Fruit fly (Drosophila melanogaster) whole organism, embryonic: Measurements from ENCODE around the gene tay.

Experiments used
- B-H1 ChIP-seq: fragments of 200-800 bp; sonication (Bioruptor generic); IDR thresholded peaks from 3 replicates; pipeline ENCODE4 v1.3.6; 2022; ENCODE audit warnings: missing biosample characterization, missing genetic modification characterization
- CG10431 ChIP-seq: fragments of 200-800 bp; sonication (Bioruptor generic); optimal IDR thresholded peaks from 3 replicates; lab custom pipeline; 2018; ENCODE audit warnings: missing biosample characterization, mild to moderate bottlenecking, missing genetic modification characterization
- CG10565 ChIP-seq: fragments of 200-800 bp; sonication (Bioruptor generic); optimal IDR thresholded peaks from 3 replicates; lab custom pipeline; 2016; ENCODE audit warnings: missing biosample characterization, mild to moderate bottlenecking, missing genetic modification characterization
- CG12769 ChIP-seq: fragments of 200-800 bp; sonication (Bioruptor generic); optimal IDR thresholded peaks from 2 replicates; lab custom pipeline; 2019; ENCODE audit warnings: missing biosample characterization, mild to moderate bottlenecking, missing genetic modification characterization, moderate library complexity
- CG13296 ChIP-seq: fragments of 200-800 bp; sonication (Bioruptor generic); optimal IDR thresholded peaks from 3 replicates; lab custom pipeline; 2018; ENCODE audit warnings: missing biosample characterization, mild to moderate bottlenecking, missing genetic modification characterization
- CG13424 ChIP-seq: fragments of 200-800 bp; sonication (Bioruptor generic); optimal IDR thresholded peaks from 2 replicates; lab custom pipeline; 2019; ENCODE audit warnings: missing biosample characterization, mild to moderate bottlenecking, missing genetic modification characterization, moderate library complexity
- CG1602 ChIP-seq: fragments of 200-800 bp; sonication (Bioruptor generic); optimal IDR thresholded peaks from 3 replicates; lab custom pipeline; 2016; ENCODE audit warnings: missing biosample characterization, missing genetic modification characterization
- CG18011 ChIP-seq: fragments of 200-800 bp; sonication (Bioruptor generic); optimal IDR thresholded peaks from 2 replicates; lab custom pipeline; 2017; ENCODE audit warnings: missing biosample characterization, missing genetic modification characterization, mild to moderate bottlenecking, moderate library complexity, missing genotype
- CG31388 ChIP-seq: fragments of 200-800 bp; sonication (Bioruptor generic); optimal IDR thresholded peaks from 2 replicates; lab custom pipeline; 2016; ENCODE audit warnings: missing biosample characterization, missing genetic modification characterization
- CG33213 ChIP-seq: fragments of 200-800 bp; sonication (Bioruptor generic); optimal IDR thresholded peaks from 3 replicates; lab custom pipeline; 2016; ENCODE audit warnings: missing biosample characterization, missing genetic modification characterization
- CG6654 ChIP-seq: fragments of 200-800 bp; sonication (Bioruptor generic); optimal IDR thresholded peaks from 2 replicates; lab custom pipeline; 2017; ENCODE audit warnings: missing biosample characterization, mild to moderate bottlenecking, missing genetic modification characterization
- CG6689 ChIP-seq: fragments of 200-800 bp; sonication (Bioruptor generic); IDR thresholded peaks from 2 replicates; pipeline ENCODE4 v1.3.6; 2022; ENCODE audit warnings: missing biosample characterization, missing genetic modification characterization
- CG6854 ChIP-seq: fragments of 200-800 bp; sonication (Bioruptor generic); optimal IDR thresholded peaks from 3 replicates; lab custom pipeline; 2017; ENCODE audit warnings: missing biosample characterization, mild to moderate bottlenecking, missing genetic modification characterization
- CG7745 ChIP-seq: fragments of 200-800 bp; sonication (Bioruptor generic); optimal IDR thresholded peaks from 2 replicates; lab custom pipeline; 2018; ENCODE audit warnings: missing biosample characterization, mild to moderate bottlenecking, missing genetic modification characterization, moderate library complexity
- CG7963 ChIP-seq: fragments of 200-800 bp; sonication (Bioruptor generic); IDR thresholded peaks from 3 replicates; pipeline ENCODE4 v1.3.6; 2022; ENCODE audit warnings: missing biosample characterization, missing genetic modification characterization; ENCODE audit not compliant: partially characterized antibody
- CG8281 ChIP-seq: fragments of 200-800 bp; sonication (Bioruptor generic); optimal IDR thresholded peaks from 2 replicates; lab custom pipeline; 2018; ENCODE audit warnings: missing biosample characterization, mild to moderate bottlenecking, missing genetic modification characterization, moderate library complexity
- CG9797 ChIP-seq: fragments of 200-800 bp; sonication (Bioruptor generic); optimal IDR thresholded peaks from 3 replicates; lab custom pipeline; 2018; ENCODE audit warnings: missing biosample characterization, mild to moderate bottlenecking, missing genetic modification characterization
- CHES-1-like ChIP-seq: fragments of 200-800 bp; sonication (Bioruptor generic); optimal IDR thresholded peaks from 2 replicates; lab custom pipeline; 2016; ENCODE audit warnings: missing biosample characterization, missing genetic modification characterization
- D19B ChIP-seq: fragments of 200-800 bp; sonication (Bioruptor generic); optimal IDR thresholded peaks from 2 replicates; lab custom pipeline; 2017; ENCODE audit warnings: missing biosample characterization, mild to moderate bottlenecking, missing genetic modification characterization
- HLH54F ChIP-seq: fragments of 200-800 bp; sonication (Bioruptor generic); optimal IDR thresholded peaks from 3 replicates; lab custom pipeline; 2016; ENCODE audit warnings: missing biosample characterization, missing genetic modification characterization
- Hmx ChIP-seq: fragments of 200-800 bp; sonication (Bioruptor generic); optimal IDR thresholded peaks from 2 replicates; lab custom pipeline; 2016; ENCODE audit warnings: missing biosample characterization, missing genetic modification characterization
- NFAT ChIP-seq: fragments of 200-800 bp; sonication (Bioruptor generic); IDR thresholded peaks from 2 replicates; pipeline ENCODE4 v1.3.6; 2022; ENCODE audit warnings: missing biosample characterization, missing genetic modification characterization
- Neu2 ChIP-seq: fragments of 200-800 bp; sonication (Bioruptor generic); optimal IDR thresholded peaks from 3 replicates; lab custom pipeline; 2016; ENCODE audit warnings: missing biosample characterization, missing genetic modification characterization, borderline replicate concordance
- Poxn ChIP-seq: fragments of 200-800 bp; sonication (Bioruptor generic); IDR thresholded peaks from 2 replicates; pipeline ENCODE4 v1.3.6; 2022; ENCODE audit warnings: missing biosample characterization, missing genetic modification characterization
- Spps ChIP-seq: fragments of 200-800 bp; sonication (Bioruptor generic); optimal IDR thresholded peaks from 2 replicates; lab custom pipeline; 2018; ENCODE audit warnings: missing biosample characterization, mild to moderate bottlenecking, missing genetic modification characterization
- Ssrp ChIP-seq: fragments of 200-800 bp; sonication (Bioruptor generic); optimal IDR thresholded peaks from 2 replicates; lab custom pipeline; 2018; ENCODE audit warnings: missing biosample characterization, mild to moderate bottlenecking, missing genetic modification characterization, moderate library complexity
- Stat92E ChIP-seq, 3 experiments: fragments of >200 bp in 2 of 3; fragments of 200-800 bp in 1 of 3; sonication (Bioruptor generic) in 1 of 3; optimal IDR thresholded peaks; 2 replicates each; lab custom pipeline; 2017 to 2019; ENCODE audit warnings: missing biosample characterization in 3 of 3, missing genetic modification characterization in 3 of 3, mild to moderate bottlenecking in 1 of 3, moderate library complexity in 1 of 3
- Tbp ChIP-seq: fragments of >200 bp; optimal IDR thresholded peaks from 2 replicates; lab custom pipeline; 2018; ENCODE audit warnings: missing biosample characterization, missing genetic modification characterization
- abd-A ChIP-seq: fragments of 200-800 bp; sonication (Bioruptor generic); optimal IDR thresholded peaks from 3 replicates; lab custom pipeline; 2019; ENCODE audit warnings: missing biosample characterization, mild to moderate bottlenecking, missing genetic modification characterization, moderate library complexity
- bcd ChIP-seq: fragments of 200-800 bp; sonication (Bioruptor generic); optimal IDR thresholded peaks from 2 replicates; lab custom pipeline; 2017; ENCODE audit warnings: missing biosample characterization, mild to moderate bottlenecking, missing genetic modification characterization
- cas ChIP-seq: fragments of 200-800 bp; sonication (Bioruptor generic); IDR thresholded peaks from 2 replicates; pipeline ENCODE4 v1.3.6; 2022; ENCODE audit warnings: missing biosample characterization, missing genetic modification characterization
- ci ChIP-seq: fragments of 200-800 bp; sonication (Bioruptor generic); IDR thresholded peaks from 3 replicates; pipeline ENCODE4 v1.3.6; 2022; ENCODE audit warnings: missing biosample characterization, missing genetic modification characterization
- dimm ChIP-seq: fragments of 200-800 bp; sonication (Bioruptor generic); IDR thresholded peaks from 2 replicates; pipeline ENCODE4 v1.3.6; 2022; ENCODE audit warnings: missing biosample characterization, missing genetic modification characterization
- dmrt99B ChIP-seq: fragments of 200-800 bp; sonication (Bioruptor generic); optimal IDR thresholded peaks from 2 replicates; lab custom pipeline; 2018; ENCODE audit warnings: missing biosample characterization, mild to moderate bottlenecking, missing genetic modification characterization, moderate library complexity
- gcm2 ChIP-seq: fragments of 200-800 bp; sonication (Bioruptor generic); optimal IDR thresholded peaks from 2 replicates; lab custom pipeline; 2016; ENCODE audit warnings: missing biosample characterization, missing genetic modification characterization
- gro ChIP-seq: fragments of 200-800 bp; sonication (Bioruptor generic); optimal IDR thresholded peaks from 2 replicates; lab custom pipeline; 2016; ENCODE audit warnings: missing biosample characterization, missing genetic modification characterization
- gsb-n ChIP-seq: fragments of 200-800 bp; sonication (Bioruptor generic); optimal IDR thresholded peaks from 3 replicates; lab custom pipeline; 2018; ENCODE audit warnings: missing biosample characterization, mild to moderate bottlenecking, missing genetic modification characterization
- jumu ChIP-seq: fragments of 200-800 bp; sonication (Bioruptor generic); optimal IDR thresholded peaks from 3 replicates; lab custom pipeline; 2016; ENCODE audit warnings: missing biosample characterization, missing genetic modification characterization
- knrl ChIP-seq: fragments of 200-800 bp; sonication (Bioruptor generic); IDR thresholded peaks from 3 replicates; pipeline ENCODE4 v1.3.6; 2022; ENCODE audit warnings: missing biosample characterization, missing genetic modification characterization; ENCODE audit not compliant: partially characterized antibody
- org-1 ChIP-seq: fragments of 200-800 bp; sonication (Bioruptor generic); optimal IDR thresholded peaks from 2 replicates; lab custom pipeline; 2017; ENCODE audit warnings: missing biosample characterization, missing genetic modification characterization
- pan ChIP-seq, 4 experiments: fragments of >200 bp in 3 of 4; fragments of 200-800 bp in 1 of 4; sonication (Bioruptor generic) in 1 of 4; optimal IDR thresholded peaks in 3 of 4; IDR thresholded peaks in 1 of 4; 2 replicates each; pipeline versions ENCODE4 v1.3.6 to Lab custom; 2017 to 2022; ENCODE audit warnings: missing biosample characterization in 2 of 4, missing genetic modification characterization in 2 of 4, mixed read lengths in 1 of 4
- sens ChIP-seq: fragments of 200-800 bp; sonication (Bioruptor generic); peaks from one replicate; lab custom pipeline; 2016; ENCODE audit warnings: missing biosample characterization, missing genetic modification characterization
- sim ChIP-seq: fragments of 200-800 bp; sonication (Bioruptor generic); IDR thresholded peaks from 2 replicates; pipeline ENCODE4 v1.3.6; 2022; ENCODE audit warnings: missing biosample characterization, missing genetic modification characterization
- slou ChIP-seq: fragments of 200-800 bp; sonication (Bioruptor generic); optimal IDR thresholded peaks from 3 replicates; lab custom pipeline; 2016; ENCODE audit warnings: missing biosample characterization, missing genetic modification characterization
- sna ChIP-seq: fragments of 200-800 bp; sonication (Bioruptor generic); IDR thresholded peaks from 2 replicates; pipeline ENCODE4 v1.3.6; 2022; ENCODE audit warnings: missing biosample characterization, missing genetic modification characterization; ENCODE audit not compliant: partially characterized antibody
- tin ChIP-seq: fragments of 200-800 bp; sonication (Bioruptor generic); optimal IDR thresholded peaks from 3 replicates; lab custom pipeline; 2016; ENCODE audit warnings: missing biosample characterization, missing genetic modification characterization
- vnd ChIP-seq: fragments of 200-800 bp; sonication (Bioruptor generic); IDR thresholded peaks from 3 replicates; pipeline ENCODE4 v1.3.6; 2022; ENCODE audit warnings: missing biosample characterization, missing genetic modification characterization; ENCODE audit not compliant: partially characterized antibody
- wor ChIP-seq: fragments of 200-800 bp; sonication (Bioruptor generic); IDR thresholded peaks from 2 replicates; pipeline ENCODE4 v1.3.6; 2022; ENCODE audit warnings: missing biosample characterization, missing genetic modification characterization
- zen2 ChIP-seq: fragments of 200-800 bp; sonication (Bioruptor generic); IDR thresholded peaks from 3 replicates; pipeline ENCODE4 v1.3.6; 2022; ENCODE audit warnings: missing biosample characterization, missing genetic modification characterization; ENCODE audit not compliant: partially characterized antibody

Gene tay

dm6 chrX:15909564-15910284 is 22.6 kb upstream of the tay start, which contains the start of gene CycD (continued):
- TF ChIP-seq bcd, result no peak
- no peak for TF ChIP-seq pan (optimal IDR thresholded peaks at IDR 0.05; lab: Kevin White, UChicago)
- no peak for TF ChIP-seq pan (GFP tag; optimal IDR thresholded peaks at IDR 0.05 in 1 of 2, IDR thresholded peaks at IDR 0.05 in 1 of 2)
- peak; percentile 69 for TF ChIP-seq CG7963 (GFP tag; lab: Robert Waterston, UW)
- no peak for TF ChIP-seq NFAT (GFP tag; lab: Robert Waterston, UW)
- TF ChIP-seq gsb-n, result no peak
- no peak for TF ChIP-seq org-1 (GFP tag; lab: Kevin White, UChicago)
- no peak for TF ChIP-seq gro
- TF ChIP-seq cas (GFP tag; lab: Robert Waterston, UW), result no peak
- TF ChIP-seq tin (GFP tag; lab: Kevin White, UChicago), result peak; percentile 26
- TF ChIP-seq CG10565 (GFP tag; lab: Kevin White, UChicago), result no peak
- TF ChIP-seq Poxn (GFP tag; lab: Robert Waterston, UW), result no peak
- no peak for TF ChIP-seq CG31388 (GFP tag; lab: Kevin White, UChicago)
- TF ChIP-seq CG18011 (GFP tag; lab: Kevin White, UChicago), result peak; percentile 96
- TF ChIP-seq CG6689 (GFP tag; lab: Robert Waterston, UW), result no peak; the same call in 1 of the 2 replicates
- no peak for TF ChIP-seq CG7745 (tag; lab: Kevin White, UChicago)
- no peak for TF ChIP-seq Spps (tag; lab: Kevin White, UChicago)
- TF ChIP-seq CG10431 (GFP tag; lab: Kevin White, UChicago), result no peak
- no peak for TF ChIP-seq gcm2
- no peak for TF ChIP-seq CG13296
- no peak for TF ChIP-seq CG8281 (tag; lab: Kevin White, UChicago)
- no peak for TF ChIP-seq D19B (GFP tag; lab: Kevin White, UChicago)
- no peak for TF ChIP-seq CG6654 (GFP tag; lab: Kevin White, UChicago)
- TF ChIP-seq dimm (GFP tag; lab: Robert Waterston, UW), result no peak
- TF ChIP-seq vnd (GFP tag; lab: Robert Waterston, UW), result peak; percentile 36; the same call in 1 of the 3 replicates
- TF ChIP-seq dmrt99B (tag; lab: Kevin White, UChicago), result no peak
- TF ChIP-seq CG9797, result no peak
- no peak for TF ChIP-seq sna (GFP tag; lab: Robert Waterston, UW)
- no peak for TF ChIP-seq Stat92E (GFP tag; optimal IDR thresholded peaks at IDR 0.05; lab: Kevin White, UChicago)
- TF ChIP-seq CG13424 (tag; lab: Kevin White, UChicago), result peak; percentile 55
- TF ChIP-seq ci (GFP tag; lab: Robert Waterston, UW), result no peak; the same call in 2 of the 3 replicates
- no peak for TF ChIP-seq wor (GFP tag; lab: Robert Waterston, UW)
- TF ChIP-seq jumu (GFP tag; lab: Kevin White, UChicago), result peak; percentile 11
- TF ChIP-seq HLH54F (GFP tag; lab: Kevin White, UChicago), result peak; percentile 25
- TF ChIP-seq B-H1, result no peak
- TF ChIP-seq CG33213 (GFP tag; lab: Kevin White, UChicago), result peak; percentile 45
- TF ChIP-seq CG1602 (GFP tag; lab: Kevin White, UChicago), result no peak
- peak; percentile 45 for TF ChIP-seq sens (GFP tag; lab: Kevin White, UChicago)
- TF ChIP-seq abd-A (tag; lab: Kevin White, UChicago), result no peak
- TF ChIP-seq slou (GFP tag; lab: Kevin White, UChicago), result no peak
- TF ChIP-seq CHES-1-like (GFP tag; lab: Kevin White, UChicago), result no peak
- TF ChIP-seq zen2 (GFP tag; lab: Robert Waterston, UW), result no peak
- no peak for TF ChIP-seq sim
- TF ChIP-seq Hmx (GFP tag; lab: Kevin White, UChicago), result no peak
- TF ChIP-seq Tbp, result no peak
- no peak for TF ChIP-seq CG12769
- peak; percentile 11 for TF ChIP-seq Ssrp (tag; lab: Kevin White, UChicago)
- no peak for TF ChIP-seq CG6854 (GFP tag; lab: Kevin White, UChicago)
- TF ChIP-seq knrl (GFP tag; lab: Robert Waterston, UW), result peak; percentile 60; the same call in 2 of the 3 replicates
- TF ChIP-seq Neu2 (GFP tag; lab: Kevin White, UChicago), result no peak
